Fruit fly (Drosophila melanogaster) whole organism, wandering third instar larva: ENCODE results near the gene CG11920.

Source experiments
- Abd-B ChIP-seq: fragments of >200 bp; optimal IDR thresholded peaks from 2 replicates; lab custom pipeline; 2017; ENCODE audit warnings: missing biosample characterization, missing genetic modification characterization
- CG9705 ChIP-seq: fragments of 200-800 bp; sonication (Bioruptor generic); optimal IDR thresholded peaks from 2 replicates; lab custom pipeline; 2018; ENCODE audit warnings: missing biosample characterization, mild to moderate bottlenecking, missing genetic modification characterization
- Dfd ChIP-seq: fragments of >200 bp; optimal IDR thresholded peaks from 2 replicates; lab custom pipeline; 2017; ENCODE audit warnings: missing biosample characterization, missing genetic modification characterization
- Dif ChIP-seq: fragments of 200-275, 200-300 bp; sonication (Bioruptor generic); optimal IDR thresholded peaks from 2 replicates; lab custom pipeline; 2018; ENCODE audit warnings: missing biosample characterization, missing genetic modification characterization; ENCODE audit not compliant: partially characterized antibody
- GATAd ChIP-seq: sonication (Bioruptor generic); optimal IDR thresholded peaks from 2 replicates; lab custom pipeline; 2016; ENCODE audit warnings: missing biosample characterization, missing genetic modification characterization
- HLH106 ChIP-seq: fragments of 200-800 bp; optimal IDR thresholded peaks from 3 replicates; lab custom pipeline; 2019; ENCODE audit warnings: missing biosample characterization, mild to moderate bottlenecking, missing genetic modification characterization, moderate library complexity
- Hnf4 ChIP-seq: fragments of 200-800 bp; sonication (Bioruptor generic); optimal IDR thresholded peaks from 2 replicates; lab custom pipeline; 2016; ENCODE audit warnings: missing biosample characterization, mild to moderate bottlenecking, missing genetic modification characterization
- Hr78 ChIP-seq: fragments of >200 bp; optimal IDR thresholded peaks from 2 replicates; lab custom pipeline; 2017; ENCODE audit warnings: missing biosample characterization, missing genetic modification characterization
- Hr83 ChIP-seq: fragments of 200-300 bp; sonication (Bioruptor generic); optimal IDR thresholded peaks from 2 replicates; lab custom pipeline; 2016; ENCODE audit warnings: missing biosample characterization, mild to moderate bottlenecking, missing genetic modification characterization, moderate library complexity; ENCODE audit not compliant: poor library complexity, severe bottlenecking
- Jra ChIP-seq: sonication (Bioruptor generic); optimal IDR thresholded peaks from 2 replicates; lab custom pipeline; 2016; ENCODE audit warnings: missing biosample characterization, missing genetic modification characterization
- Mio ChIP-seq: sonication (Bioruptor generic); optimal IDR thresholded peaks from 2 replicates; lab custom pipeline; 2016; ENCODE audit warnings: missing biosample characterization, missing genetic modification characterization
- Myc ChIP-seq: fragments of >200 bp; optimal IDR thresholded peaks from 2 replicates; lab custom pipeline; 2017
- N ChIP-seq: fragments of >200 bp; optimal IDR thresholded peaks from 2 replicates; lab custom pipeline; 2018; ENCODE audit warnings: missing biosample characterization, missing external identifiers, missing genetic modification characterization
- Rel ChIP-seq, 2 experiments: fragments of 200-800 bp; sonication (Bioruptor generic) in 1 of 2; optimal IDR thresholded peaks; 2 replicates in 1 of 2; 3 replicates in 1 of 2; lab custom pipeline; 2016 to 2019; ENCODE audit warnings: mild to moderate bottlenecking in 2 of 2, missing biosample characterization in 2 of 2, missing genetic modification characterization in 2 of 2, moderate library complexity in 1 of 2
- br ChIP-seq: fragments of 200-800 bp; sonication (Bioruptor generic); optimal IDR thresholded peaks from 2 replicates; lab custom pipeline; 2016; ENCODE audit warnings: missing biosample characterization, missing genetic modification characterization
- dl ChIP-seq, 2 experiments: fragments of 175-275, 200-275 bp in 1 of 2; fragments of 200-275 bp in 1 of 2; sonication (Bioruptor generic); optimal IDR thresholded peaks; lab custom pipeline; 2018; ENCODE audit warnings: mild to moderate bottlenecking in 2 of 2, missing biosample characterization in 2 of 2, missing genetic modification characterization in 2 of 2, moderate library complexity in 2 of 2; ENCODE audit not compliant: partially characterized antibody in 2 of 2, insufficient read depth in 1 of 2
- dmrt93B ChIP-seq: fragments of 200-800 bp; sonication (Bioruptor generic); optimal IDR thresholded peaks from 2 replicates; lab custom pipeline; 2018; ENCODE audit warnings: missing biosample characterization, mild to moderate bottlenecking, missing genetic modification characterization
- foxo ChIP-seq, 2 experiments: fragments of 200-800 bp; sonication (Bioruptor generic); optimal IDR thresholded peaks; 2 replicates in 1 of 2; 3 replicates in 1 of 2; lab custom pipeline; 2016 to 2017; ENCODE audit warnings: missing biosample characterization in 2 of 2, missing genetic modification characterization in 2 of 2
- fru ChIP-seq: fragments of 200-800 bp; sonication (Bioruptor generic); optimal IDR thresholded peaks from 3 replicates; lab custom pipeline; 2016; ENCODE audit warnings: missing biosample characterization, mild to moderate bottlenecking, missing genetic modification characterization
- h ChIP-seq: fragments of 200-800 bp; sonication (Bioruptor generic); optimal IDR thresholded peaks from 3 replicates; lab custom pipeline; 2016; ENCODE audit warnings: missing biosample characterization, mild to moderate bottlenecking, missing genetic modification characterization
- jim ChIP-seq: fragments of 175-275, 200-325 bp; sonication (Bioruptor generic); optimal IDR thresholded peaks from 2 replicates; lab custom pipeline; 2016; ENCODE audit warnings: missing biosample characterization, mild to moderate bottlenecking, missing genetic modification characterization
- lola ChIP-seq: fragments of >200 bp; optimal IDR thresholded peaks from 2 replicates; lab custom pipeline; 2017; ENCODE audit warnings: missing biosample characterization, missing genetic modification characterization
- pan ChIP-seq: fragments of >200 bp; optimal IDR thresholded peaks from 2 replicates; lab custom pipeline; 2017
- psq ChIP-seq: fragments of 200-800 bp; sonication (Bioruptor generic); optimal IDR thresholded peaks from 3 replicates; lab custom pipeline; 2017; ENCODE audit warnings: missing biosample characterization, mild to moderate bottlenecking, missing genetic modification characterization, moderate library complexity
- rgr ChIP-seq: fragments of 200-800 bp; sonication (Bioruptor generic); optimal IDR thresholded peaks from 3 replicates; lab custom pipeline; 2016; ENCODE audit warnings: missing biosample characterization, mild to moderate bottlenecking, missing genetic modification characterization
- sage ChIP-seq: fragments of 200-800 bp; sonication (Bioruptor generic); optimal IDR thresholded peaks from 2 replicates; lab custom pipeline; 2016; ENCODE audit warnings: missing biosample characterization, mild to moderate bottlenecking, missing genetic modification characterization
- sv ChIP-seq: fragments of 200-800 bp; sonication (Bioruptor generic); optimal IDR thresholded peaks from 3 replicates; lab custom pipeline; 2016; ENCODE audit warnings: missing biosample characterization, missing genetic modification characterization
- tai ChIP-seq: sonication (Bioruptor generic); optimal IDR thresholded peaks from 2 replicates; lab custom pipeline; 2016; ENCODE audit warnings: missing biosample characterization, missing genetic modification characterization
- usp ChIP-seq: fragments of >200 bp; optimal IDR thresholded peaks from 2 replicates; lab custom pipeline; 2017; ENCODE audit warnings: missing biosample characterization, missing genetic modification characterization
- woc ChIP-seq: sonication (Bioruptor generic); optimal IDR thresholded peaks from 2 replicates; lab custom pipeline; 2016; ENCODE audit warnings: missing biosample characterization, mild to moderate bottlenecking, missing genetic modification characterization

CG11920 gene

DNA sequence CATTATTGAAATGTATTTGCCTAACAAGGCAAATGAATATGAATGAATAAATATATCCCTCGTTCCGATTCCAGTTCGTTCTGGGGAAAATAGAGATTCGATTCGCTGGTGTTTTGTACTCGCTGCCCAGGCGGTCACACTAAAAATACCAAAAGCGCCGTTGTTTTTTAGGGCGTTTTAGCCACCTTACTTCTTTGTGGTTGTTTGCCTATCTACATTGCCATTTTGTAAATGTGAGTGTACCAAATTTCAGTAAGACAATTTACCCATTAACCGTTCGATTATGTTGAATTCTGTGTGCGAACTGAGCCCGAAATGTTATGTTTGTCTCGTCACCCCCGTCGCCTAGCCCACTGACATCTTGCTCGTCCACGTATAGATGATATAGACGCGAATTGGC, 22.8 kb downstream of the CG11920 start, which contains the start of the genes CG33095 and CG33096:
CG33095 (plus strand) TSS at position 187 of the 400 bp plus-strand sequence.
CG33096 (plus strand) TSS at position 187 of the 400 bp plus-strand sequence.
- TF ChIP-seq Dif (peak; percentile 19), woc (GFP tag; lab: Kevin White, UChicago) (peak; percentile 62), sage (no peak)

dm6 chr3R:25102253-25102652, 27.6 kb downstream of the CG11920 start, which contains the start of gene CG45095:
TSS of gene CG45095 (plus strand) at chr3R:25102553.
- TF ChIP-seq GATAd (GFP tag; lab: Kevin White, UChicago) = no peak
- no peak for TF ChIP-seq foxo (GFP tag; optimal IDR thresholded peaks at IDR 0.05; lab: Kevin White, UChicago)
- TF ChIP-seq sage = no peak
- TF ChIP-seq psq (GFP tag; lab: Kevin White, UChicago) = no peak
- no peak for TF ChIP-seq sv (GFP tag; lab: Kevin White, UChicago)
- no peak for TF ChIP-seq pan (lab: Kevin White, UChicago)
- TF ChIP-seq Jra (GFP tag; lab: Kevin White, UChicago) = no peak
- TF ChIP-seq jim (GFP tag; lab: Kevin White, UChicago) = no peak
- TF ChIP-seq HLH106 (tag; lab: Kevin White, UChicago) = no peak
- no peak for TF ChIP-seq br (GFP tag; lab: Kevin White, UChicago)
- no peak for TF ChIP-seq rgr
- TF ChIP-seq Dif = no peak
- TF ChIP-seq dmrt93B (GFP tag; lab: Kevin White, UChicago) = no peak
- no peak for TF ChIP-seq h

dm6 chr3R:25108932-25109331, 34.3 kb downstream of the CG11920 start, which contains the start of gene CG34027:
TSS of gene CG34027 (minus strand) at chr3R:25109032.
- TF ChIP-seq Hr83 (GFP tag; lab: Kevin White, UChicago) (no peak), Rel (GFP tag; optimal IDR thresholded peaks at IDR 0.05; lab: Kevin White, UChicago) (no peak), Rel (tag; optimal IDR thresholded peaks at IDR 0.05; lab: Kevin White, UChicago) (no peak), Abd-B (GFP tag; lab: Kevin White, UChicago) (no peak)
- TF ChIP-seq, all 38 proteins: peak for 0

DNA sequence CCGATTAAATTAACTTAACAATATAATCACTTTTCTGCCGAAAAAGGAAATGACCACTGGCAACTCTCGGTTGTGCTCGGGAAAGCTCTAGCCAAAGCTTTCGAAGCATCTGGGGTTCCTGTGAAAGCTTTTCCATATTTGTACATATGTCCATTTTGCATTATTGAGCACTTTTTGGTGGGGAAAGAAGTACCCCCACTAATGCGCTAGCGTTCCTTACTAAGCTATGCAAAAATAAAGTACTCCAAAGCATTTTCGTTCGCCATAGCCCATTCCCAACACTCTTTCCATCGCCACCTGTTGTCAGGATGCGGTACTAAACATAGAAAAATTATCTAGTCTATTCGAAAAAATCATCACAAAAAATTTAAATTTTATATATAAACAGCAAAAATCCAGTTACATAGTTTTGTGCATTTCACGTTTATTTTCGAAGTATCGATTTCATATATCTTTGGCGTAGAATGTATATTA, 37.8 kb downstream of the CG11920 start, which contains the start of gene Nepl16:
Nepl16 (minus strand) TSS at position 51 of the 474 bp plus-strand sequence.
- TF ChIP-seq sage (no peak), Rel (GFP tag; optimal IDR thresholded peaks at IDR 0.05; lab: Kevin White, UChicago) (no peak), Rel (tag; optimal IDR thresholded peaks at IDR 0.05; lab: Kevin White, UChicago) (no peak), fru (GFP tag; lab: Kevin White, UChicago) (no peak), jim (GFP tag; lab: Kevin White, UChicago) (no peak), Abd-B (GFP tag; lab: Kevin White, UChicago) (no peak), Dfd (GFP tag; lab: Kevin White, UChicago) (no peak), usp (GFP tag; lab: Kevin White, UChicago) (no peak), Jra (GFP tag; lab: Kevin White, UChicago) (no peak), pan (lab: Kevin White, UChicago) (no peak), Hr78 (GFP tag; lab: Kevin White, UChicago) (no peak), Dif (no peak), dmrt93B (GFP tag; lab: Kevin White, UChicago) (no peak), Mio (GFP tag; lab: Kevin White, UChicago) (no peak), woc (GFP tag; lab: Kevin White, UChicago) (no peak), h (no peak), CG9705 (GFP tag; lab: Kevin White, UChicago) (no peak)

- peak; percentile 42 for TF ChIP-seq woc (GFP tag; lab: Kevin White, UChicago)
- peak; percentile 30 for TF ChIP-seq lola (GFP tag; lab: Kevin White, UChicago)
- TF ChIP-seq tai (GFP tag; lab: Kevin White, UChicago) = peak; percentile 5
- TF ChIP-seq N (GFP tag; lab: Kevin White, UChicago) = no peak
- TF ChIP-seq Myc (lab: Kevin White, UChicago) = peak; percentile 25
- no peak for TF ChIP-seq dl (GFP tag; optimal IDR thresholded peaks at IDR 0.05; lab: Kevin White, UChicago; ENCODE audit: insufficient read depth in 1 of 2, partially characterized antibody in 2 of 2)
- TF ChIP-seq Hnf4 (GFP tag; lab: Kevin White, UChicago) = peak; percentile 31
These were observed 48.1 kb downstream of the CG11920 start, which contains the start of the genes CG31510 and TTLL5 for dm6 chr3R:25122736-25123211. TSS of gene CG31510 (minus strand) at chr3R:25122920. TSS of gene TTLL5 (minus strand) at chr3R:25122920.
